Worm (Caenorhabditis elegans) whole organism, mixed stage, embryonic: ENCODE measurements around the gene T22F3.12.

ENCODE experiments used
- lin-13 ChIP-seq: fragments of 150-350 bp; optimal IDR thresholded peaks from 2 replicates; lab custom pipeline; 2014; ENCODE audit warnings: missing biosample characterization, missing genetic modification characterization
- mab-5 ChIP-seq: fragments of 150-350 bp; optimal IDR thresholded peaks from 2 replicates; lab custom pipeline; 2014; ENCODE audit warnings: missing biosample characterization, missing genetic modification characterization

DNA sequence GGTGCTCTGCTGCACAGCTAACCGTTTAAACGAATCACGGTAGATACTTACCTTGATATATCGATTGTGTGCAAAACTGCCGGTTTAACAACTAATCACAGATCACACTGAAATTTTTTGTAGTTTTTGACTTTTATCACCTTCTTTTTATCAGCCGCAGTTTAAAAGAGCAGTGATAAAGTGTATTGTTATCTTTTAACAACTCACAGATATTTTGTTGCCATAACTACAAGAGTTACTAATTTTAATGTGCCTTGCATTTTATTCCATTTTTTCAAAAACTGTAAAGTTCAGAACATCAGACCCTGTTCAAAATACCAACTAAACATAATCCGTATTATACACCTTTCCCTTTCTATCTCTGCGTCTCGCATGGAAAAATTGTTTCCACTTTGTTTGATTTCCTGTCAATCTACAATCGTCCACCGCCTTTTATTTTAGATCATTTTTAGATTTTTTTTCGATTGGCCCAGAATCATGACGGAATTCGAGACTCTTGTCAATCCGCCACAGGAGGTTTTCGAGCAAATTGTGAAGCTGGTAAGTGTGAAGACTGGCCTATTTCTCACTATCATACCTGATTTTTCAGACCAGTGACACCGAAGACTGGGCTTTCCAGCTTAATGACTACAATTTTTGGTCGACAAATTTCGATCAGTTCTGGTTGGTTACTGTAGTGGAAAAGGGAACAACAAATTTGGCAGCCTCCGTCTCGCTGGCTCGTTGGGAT lies 39.1 kb downstream of the T22F3.12 start, which contains the start of gene T24A6.20:
- TF ChIP-seq lin-13 (tag; lab: Kevin White, UChicago) (no peak), mab-5 (tag; lab: Kevin White, UChicago) (no peak)
